Worm (Caenorhabditis elegans) whole organism, early embryonic: Measurements from ENCODE around the gene R74.7.

Experiments
- ama-1 ChIP-seq: fragments of 150-350 bp; optimal IDR thresholded peaks from 2 replicates; lab custom pipeline; 2014
- flt-1 ChIP-seq: fragments of 200-800 bp; sonication (Bioruptor generic); IDR thresholded peaks from 2 replicates; pipeline ENCODE4 v1.3.6; 2022; ENCODE audit warnings: missing genetic modification characterization, missing compliant biosample characterization
- hnd-1 ChIP-seq: sonication (generic microtip); optimal IDR thresholded peaks from 2 replicates; lab custom pipeline; 2016; ENCODE audit warnings: missing genetic modification characterization, missing compliant biosample characterization

DNA sequence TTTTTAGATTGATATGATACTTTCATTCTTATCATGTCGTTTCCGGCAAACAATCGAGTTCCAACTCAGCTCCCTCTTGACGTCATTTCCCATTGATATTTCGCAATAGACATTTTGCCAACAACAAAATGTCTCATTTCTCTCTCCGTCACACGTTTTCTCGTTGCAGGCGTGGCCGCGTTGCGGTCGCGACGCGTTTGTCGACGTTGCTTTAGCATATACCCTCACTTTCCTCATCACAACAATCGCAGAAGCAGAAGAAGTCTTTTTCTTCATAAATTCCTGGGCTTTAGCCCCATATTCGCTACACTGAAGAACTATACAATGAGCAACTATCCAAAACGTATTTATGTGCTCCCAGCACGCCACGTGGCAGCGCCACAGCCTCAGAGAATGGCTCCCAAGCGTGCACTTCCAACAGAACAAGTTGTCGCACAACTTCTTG lies 10.5 kb upstream of the R74.7 start, which contains the start of gene xbp-1:
- TF ChIP-seq hnd-1 (tag; lab: Kevin White, UChicago), result no peak
- peak; percentile 6 for TF ChIP-seq ama-1
- no peak for TF ChIP-seq flt-1 (GFP tag; lab: Robert Waterston, UW)
